Worm (Caenorhabditis elegans) whole organism, L1 larva: ENCODE measurements around the gene sds-22.

ENCODE experiments used
- C04F5.9 ChIP-seq: sonication (generic microtip); optimal IDR thresholded peaks from 2 replicates; lab custom pipeline; 2016; ENCODE audit warnings: missing genetic modification characterization, missing compliant biosample characterization
- C16A3.4 ChIP-seq: fragments of 150-350 bp; optimal IDR thresholded peaks from 2 replicates; lab custom pipeline; 2014; ENCODE audit warnings: missing biosample characterization, missing genetic modification characterization
- C34B4.2 ChIP-seq: sonication (generic microtip); optimal IDR thresholded peaks from 2 replicates; lab custom pipeline; 2017; ENCODE audit warnings: mild to moderate bottlenecking, missing genetic modification characterization, missing compliant biosample characterization
- Y116A8C.19 ChIP-seq: sonication (generic microtip); optimal IDR thresholded peaks from 2 replicates; lab custom pipeline; 2016; ENCODE audit warnings: missing compliant biosample characterization, missing genetic modification characterization, borderline replicate concordance
- alr-1 ChIP-seq: fragments of 200-800 bp; sonication (Bioruptor generic); optimal IDR thresholded peaks from 2 replicates; lab custom pipeline; 2018; ENCODE audit warnings: borderline replicate concordance, mild to moderate bottlenecking, missing genetic modification characterization, missing compliant biosample characterization
- aly-2 ChIP-seq: fragments of 150-350 bp; optimal IDR thresholded peaks from 2 replicates; lab custom pipeline; 2014; ENCODE audit warnings: missing biosample characterization, missing genetic modification characterization
- ceh-90 ChIP-seq: sonication (generic microtip); optimal IDR thresholded peaks from 2 replicates; lab custom pipeline; 2016; ENCODE audit warnings: missing genetic modification characterization, missing compliant biosample characterization
- ces-1 ChIP-seq: fragments of 150-350 bp; optimal IDR thresholded peaks from 2 replicates; lab custom pipeline; 2014; ENCODE audit warnings: missing biosample characterization, missing genetic modification reagents, missing genetic modification characterization
- dpl-1 ChIP-seq, 3 experiments: fragments of 150-350 bp in 2 of 3; sonication (generic microtip) in 1 of 3; optimal IDR thresholded peaks; 2 replicates each; lab custom pipeline; 2014 to 2017; ENCODE audit warnings: missing biosample characterization in 3 of 3, missing genetic modification characterization in 3 of 3, missing genetic modification reagents in 3 of 3
- dsc-1 ChIP-seq: sonication (generic microtip); optimal IDR thresholded peaks from 2 replicates; lab custom pipeline; 2016; ENCODE audit warnings: mild to moderate bottlenecking, missing genetic modification characterization, missing compliant biosample characterization
- efl-1 ChIP-seq, 4 experiments: fragments of 150-350 bp; optimal IDR thresholded peaks in 3 of 4; peaks in 1 of 4; 1 replicate in 1 of 4; 2 replicates in 3 of 4; lab custom pipeline; 2014; ENCODE audit warnings: missing biosample characterization in 2 of 4, missing genetic modification characterization in 2 of 4, missing genetic modification reagents in 2 of 4
- egl-13 ChIP-seq: sonication (generic microtip); optimal IDR thresholded peaks from 2 replicates; lab custom pipeline; 2016; ENCODE audit warnings: missing genotype, missing genetic modification reagents, missing genetic modification characterization, missing compliant biosample characterization
- ets-5 ChIP-seq: fragments of 200-800 bp; sonication (Bioruptor generic); IDR thresholded peaks from 2 replicates; pipeline ENCODE4 v1.3.6; 2022; ENCODE audit warnings: missing genetic modification characterization, missing compliant biosample characterization
- fkh-10 ChIP-seq: sonication (generic microtip); optimal IDR thresholded peaks from 2 replicates; lab custom pipeline; 2017; ENCODE audit warnings: missing biosample characterization, missing genetic modification reagents, missing genetic modification characterization
- fos-1 ChIP-seq: fragments of 150-350 bp; optimal IDR thresholded peaks from 2 replicates; lab custom pipeline; 2014; ENCODE audit warnings: missing biosample characterization, missing genetic modification characterization
- hlh-17 ChIP-seq: fragments of 200-800 bp; sonication (Bioruptor generic); optimal IDR thresholded peaks from 2 replicates; lab custom pipeline; 2018; ENCODE audit warnings: missing genetic modification characterization, mild to moderate bottlenecking, missing compliant biosample characterization, moderate library complexity, borderline replicate concordance
- hlh-4 ChIP-seq: sonication (generic microtip); optimal IDR thresholded peaks from 2 replicates; lab custom pipeline; 2016; ENCODE audit warnings: mild to moderate bottlenecking, missing genetic modification characterization, missing compliant biosample characterization
- hpl-2 ChIP-seq: fragments of 150-350 bp; optimal IDR thresholded peaks from 2 replicates; lab custom pipeline; 2014; ENCODE audit warnings: missing biosample characterization, missing genetic modification reagents, missing genetic modification characterization
- irx-1 ChIP-seq: sonication (generic microtip); optimal IDR thresholded peaks from 2 replicates; lab custom pipeline; 2016; ENCODE audit warnings: missing genetic modification characterization, missing compliant biosample characterization
- lin-14 ChIP-seq: fragments of 200-800 bp; sonication (Bioruptor generic); optimal IDR thresholded peaks from 2 replicates; lab custom pipeline; 2018; ENCODE audit warnings: mild to moderate bottlenecking, missing genetic modification characterization, moderate library complexity, missing compliant biosample characterization
- lin-39 ChIP-seq: fragments of 150-350 bp; optimal IDR thresholded peaks from 2 replicates; lab custom pipeline; 2014; ENCODE audit warnings: missing biosample characterization, missing genetic modification reagents, missing genetic modification characterization
- lir-3 ChIP-seq: sonication (generic microtip); optimal IDR thresholded peaks from 2 replicates; lab custom pipeline; 2016; ENCODE audit warnings: mild to moderate bottlenecking, missing genetic modification characterization, moderate library complexity, missing compliant biosample characterization; ENCODE audit not compliant: poor library complexity
- lsy-2 ChIP-seq, 2 experiments: fragments of 150-350 bp; optimal IDR thresholded peaks; 2 replicates each; lab custom pipeline; 2014; ENCODE audit warnings: missing biosample characterization in 2 of 2, missing genetic modification characterization in 2 of 2
- mdl-1 ChIP-seq, 2 experiments: fragments of 150-350 bp; optimal IDR thresholded peaks; 2 replicates each; lab custom pipeline; 2014 to 2017; ENCODE audit warnings: missing biosample characterization in 2 of 2, missing genetic modification characterization in 2 of 2, inconsistent platforms in 1 of 2
- nhr-19 ChIP-seq: fragments of 200-800 bp; sonication (Bioruptor generic); conservative IDR thresholded peaks from 2 replicates; pipeline ENCODE4 v1.3.6; 2022; ENCODE audit warnings: missing genetic modification characterization, missing compliant biosample characterization
- nhr-20 ChIP-seq: sonication (generic microtip); optimal IDR thresholded peaks from 2 replicates; lab custom pipeline; 2016; ENCODE audit warnings: mild to moderate bottlenecking, missing genetic modification characterization, missing compliant biosample characterization
- nhr-47 ChIP-seq: sonication (generic microtip); optimal IDR thresholded peaks from 2 replicates; lab custom pipeline; 2016; ENCODE audit warnings: mild to moderate bottlenecking, missing genetic modification characterization, moderate library complexity, missing compliant biosample characterization
- nhr-71 ChIP-seq: sonication (generic microtip); optimal IDR thresholded peaks from 2 replicates; lab custom pipeline; 2016; ENCODE audit warnings: mild to moderate bottlenecking, missing genetic modification characterization, moderate library complexity, missing compliant biosample characterization
- nhr-85 ChIP-seq: sonication (generic microtip); peaks from one replicate; lab custom pipeline; 2016; ENCODE audit warnings: missing genetic modification characterization, inconsistent platforms, missing compliant biosample characterization
- pag-3 ChIP-seq: sonication (generic microtip); optimal IDR thresholded peaks from 2 replicates; lab custom pipeline; 2017; ENCODE audit warnings: missing genetic modification characterization, mild to moderate bottlenecking, missing compliant biosample characterization, antibody characterized with exemption, borderline replicate concordance; ENCODE audit not compliant: insufficient read depth
- pax-3 ChIP-seq: fragments of 200-800 bp; sonication (Bioruptor generic); optimal IDR thresholded peaks from 2 replicates; lab custom pipeline; 2018; ENCODE audit warnings: mild to moderate bottlenecking, missing genetic modification characterization, moderate library complexity, missing compliant biosample characterization
- snu-23 ChIP-seq: sonication (generic microtip); optimal IDR thresholded peaks from 2 replicates; lab custom pipeline; 2016; ENCODE audit warnings: missing genetic modification characterization, missing compliant biosample characterization
- sox-4 ChIP-seq: sonication (generic microtip); optimal IDR thresholded peaks from 2 replicates; lab custom pipeline; 2016; ENCODE audit warnings: missing genetic modification characterization, missing compliant biosample characterization
- sup-37 ChIP-seq: fragments of 200-800 bp; sonication (Bioruptor generic); optimal IDR thresholded peaks from 2 replicates; lab custom pipeline; 2018; ENCODE audit warnings: mild to moderate bottlenecking, missing genetic modification characterization, missing compliant biosample characterization
- swsn-7 ChIP-seq: sonication (generic microtip); optimal IDR thresholded peaks from 2 replicates; lab custom pipeline; 2016; ENCODE audit warnings: missing genetic modification characterization, missing compliant biosample characterization
- tbx-2 ChIP-seq: sonication (generic microtip); optimal IDR thresholded peaks from 2 replicates; lab custom pipeline; 2016; ENCODE audit warnings: missing genetic modification characterization, missing compliant biosample characterization
- tlp-1 ChIP-seq: fragments of 150-350 bp; optimal IDR thresholded peaks from 2 replicates; lab custom pipeline; 2014; ENCODE audit warnings: missing biosample characterization, missing genetic modification characterization
- unc-130 ChIP-seq: fragments of 150-350 bp; optimal IDR thresholded peaks from 2 replicates; lab custom pipeline; 2017; ENCODE audit warnings: missing biosample characterization, missing genetic modification characterization, inconsistent platforms
- unc-30 ChIP-seq: sonication (generic microtip); optimal IDR thresholded peaks from 2 replicates; lab custom pipeline; 2017; ENCODE audit warnings: missing biosample characterization, missing genetic modification characterization
- unc-62 ChIP-seq: fragments of 150-350 bp; optimal IDR thresholded peaks from 2 replicates; lab custom pipeline; 2014; ENCODE audit warnings: missing biosample characterization, missing genetic modification reagents, missing genetic modification characterization
- unc-98 ChIP-seq: fragments of 200-800 bp; sonication (Bioruptor generic); IDR thresholded peaks from 2 replicates; pipeline ENCODE4 v1.3.6; 2022; ENCODE audit warnings: missing genetic modification characterization, missing compliant biosample characterization
- vab-15 ChIP-seq: sonication (generic microtip); optimal IDR thresholded peaks from 2 replicates; lab custom pipeline; 2017; ENCODE audit warnings: missing genotype, mild to moderate bottlenecking, missing genetic modification characterization, missing compliant biosample characterization
- xbp-1 ChIP-seq: sonication (generic microtip); optimal IDR thresholded peaks from 2 replicates; lab custom pipeline; 2016; ENCODE audit warnings: missing genetic modification characterization, missing compliant biosample characterization
- zag-1 ChIP-seq: fragments of 150-350 bp; optimal IDR thresholded peaks from 2 replicates; lab custom pipeline; 2014; ENCODE audit warnings: missing biosample characterization, missing genetic modification characterization
- ztf-4 ChIP-seq: fragments of 150-350 bp; optimal IDR thresholded peaks from 2 replicates; lab custom pipeline; 2014; ENCODE audit warnings: missing biosample characterization, missing genetic modification characterization

The sds-22 gene

ce11 chrII:7832054-7832453 lies 26.1 kb upstream of the sds-22 start, which contains the start of gene T09A5.14:
Gene T09A5.14 (plus strand): TSS chrII:7832354.
- TF ChIP-seq swsn-7: no peak
- TF ChIP-seq C34B4.2: no peak
- no peak for TF ChIP-seq fkh-10
- TF ChIP-seq unc-130 (tag; lab: Kevin White, UChicago): no peak
- TF ChIP-seq dsc-1 (tag; lab: Kevin White, UChicago): peak; percentile 46
- TF ChIP-seq, all 84 proteins: peak for 1

DNA sequence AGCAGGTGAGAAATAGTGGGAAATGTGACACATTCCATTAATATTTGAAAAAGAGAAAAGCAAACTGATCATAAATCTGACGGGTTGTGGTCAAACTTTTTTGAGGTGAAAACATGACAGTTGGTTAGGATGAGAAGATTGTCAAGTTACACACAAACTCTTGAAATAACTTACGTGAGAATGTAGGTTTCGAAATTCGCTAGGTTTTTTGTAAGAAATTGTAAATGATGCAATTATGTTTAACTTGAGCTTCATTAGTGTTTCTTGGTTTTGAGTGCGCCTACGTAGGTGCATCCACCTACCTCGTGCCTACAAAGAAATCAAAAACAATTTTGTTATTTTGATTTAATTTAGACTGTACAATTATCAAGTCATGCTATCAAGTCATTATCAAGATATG lies 22.9 kb upstream of the sds-22 start, which contains the start of gene cex-2:
TSS of gene cex-2 (minus strand) at position 101 of the 400 bp plus-strand sequence.
- TF ChIP-seq hlh-17 (GFP tag; lab: Kevin White, UChicago) (no peak), tbx-2 (tag; lab: Kevin White, UChicago) (no peak), nhr-20 (tag; lab: Kevin White, UChicago) (no peak), nhr-71 (tag; lab: Kevin White, UChicago) (no peak), C04F5.9 (tag; lab: Kevin White, UChicago) (no peak), dpl-1 (GFP tag; optimal IDR thresholded peaks at IDR 0.05; lab: Kevin White, UChicago) (no peak), zag-1 (no peak), hlh-4 (tag; lab: Kevin White, UChicago) (no peak), hpl-2 (no peak), ceh-90 (tag; lab: Kevin White, UChicago) (no peak), irx-1 (tag; lab: Kevin White, UChicago) (no peak), ets-5 (GFP tag; lab: Robert Waterston, UW) (no peak), egl-13 (no peak), dsc-1 (tag; lab: Kevin White, UChicago) (no peak), snu-23 (GFP tag; lab: Kevin White, UChicago) (no peak), pax-3 (no peak), nhr-19 (no peak), xbp-1 (tag; lab: Kevin White, UChicago) (no peak), aly-2 (tag; lab: Kevin White, UChicago) (no peak)

DNA sequence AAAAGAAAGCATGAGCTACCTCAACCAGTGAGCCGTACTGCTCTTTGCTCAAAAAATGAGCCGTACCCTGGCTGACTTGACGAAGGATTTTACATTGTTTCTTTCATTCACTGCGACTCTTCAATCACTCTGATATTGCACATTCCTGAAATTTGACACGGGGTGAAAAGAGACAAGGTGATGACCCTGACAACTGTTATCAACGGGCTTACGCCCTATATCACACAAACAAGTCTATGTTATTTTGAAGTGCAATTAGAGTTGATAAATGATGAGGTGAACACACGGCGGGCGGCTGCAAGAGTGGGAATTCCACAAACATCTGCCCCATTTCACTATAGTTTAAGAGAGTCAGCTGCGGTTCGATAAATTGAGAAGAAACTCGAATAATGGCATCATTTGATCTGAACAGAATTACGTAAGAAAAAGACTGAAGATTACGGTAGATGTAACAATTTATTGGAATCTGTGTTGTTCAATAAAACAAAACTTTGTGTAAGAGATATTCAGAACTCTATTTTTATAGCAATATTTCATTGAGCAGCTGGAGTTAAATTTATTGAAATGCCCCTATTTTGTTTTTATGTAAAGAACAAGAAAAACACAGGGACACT lies 21.5 kb upstream of the sds-22 start:
- peak; percentile 47 for TF ChIP-seq nhr-47
- peak in 1 of 2 experiments; percentile 61 for TF ChIP-seq mdl-1 (tag; optimal IDR thresholded peaks at IDR 0.05; lab: Kevin White, UChicago)
- peak; percentile 14 for TF ChIP-seq irx-1 (tag; lab: Kevin White, UChicago)
- TF ChIP-seq C16A3.4: peak; percentile 29
- TF ChIP-seq nhr-85 (tag; lab: Kevin White, UChicago): peak; percentile 36
- peak; percentile 11 for TF ChIP-seq xbp-1 (tag; lab: Kevin White, UChicago)
- TF ChIP-seq pag-3 (tag; lab: Kevin White, UChicago): no peak
- TF ChIP-seq nhr-20 (tag; lab: Kevin White, UChicago): peak; percentile 84
- TF ChIP-seq tbx-2 (tag; lab: Kevin White, UChicago): peak; percentile 71
- TF ChIP-seq sox-4 (tag; lab: Kevin White, UChicago): no peak
- peak; percentile 64 for TF ChIP-seq swsn-7
- no peak for TF ChIP-seq Y116A8C.19 (tag; lab: Kevin White, UChicago)
- peak; percentile 27 for TF ChIP-seq vab-15
- TF ChIP-seq snu-23 (GFP tag; lab: Kevin White, UChicago): peak; percentile 63
- TF ChIP-seq C04F5.9 (tag; lab: Kevin White, UChicago): peak; percentile 28
- peak in 1 of 2 experiments; percentile 19 for TF ChIP-seq efl-1 (optimal IDR thresholded peaks at IDR 0.05; lab: Kevin White, UChicago)
- TF ChIP-seq efl-1 (GFP tag; optimal IDR thresholded peaks at IDR 0.05 in 1 of 2; lab: Kevin White, UChicago): no peak
- peak; percentile 30 for TF ChIP-seq sup-37 (GFP tag; lab: Kevin White, UChicago)
- peak; percentile 60 for TF ChIP-seq unc-98 (GFP tag; lab: Robert Waterston, UW)
- no peak for TF ChIP-seq alr-1 (tag; lab: Kevin White, UChicago)
- no peak for TF ChIP-seq unc-30 (tag; lab: Kevin White, UChicago)
- no peak for TF ChIP-seq fos-1
- peak in 1 of 3 experiments; percentile 13 for TF ChIP-seq dpl-1 (GFP tag; optimal IDR thresholded peaks at IDR 0.05; lab: Kevin White, UChicago)
- TF ChIP-seq nhr-19: peak; percentile 80
- TF ChIP-seq unc-130 (tag; lab: Kevin White, UChicago): peak; percentile 69
- no peak for TF ChIP-seq unc-62 (GFP tag; lab: Kevin White, UChicago)
- peak; percentile 55 for TF ChIP-seq ztf-4 (tag; lab: Kevin White, UChicago)
- peak; percentile 88 for TF ChIP-seq lin-39 (tag; lab: Kevin White, UChicago)
- peak; percentile 94 for TF ChIP-seq nhr-71 (tag; lab: Kevin White, UChicago)
- TF ChIP-seq lin-14: peak; percentile 91
- no peak for TF ChIP-seq ces-1 (GFP tag; lab: Kevin White, UChicago)
- TF ChIP-seq tlp-1: no peak
- peak; percentile 49 for TF ChIP-seq lir-3
- peak; percentile 55 to 69 for TF ChIP-seq lsy-2 (tag; optimal IDR thresholded peaks at IDR 0.05; lab: Kevin White, UChicago)
